Fruit fly (Drosophila melanogaster) whole organism, embryonic: ENCODE measurements around the gene dnc.

Experiments used
- Awh ChIP-seq: fragments of 200-800 bp; sonication (Bioruptor generic); IDR thresholded peaks from 2 replicates; pipeline ENCODE4, ENCODE4 v1.3.6; 2022; ENCODE audit warnings: missing biosample characterization, missing genetic modification characterization
- Bgb ChIP-seq: fragments of 200-800 bp; sonication (Bioruptor generic); IDR thresholded peaks from 2 replicates; pipeline ENCODE4 v1.3.6; 2022; ENCODE audit warnings: missing biosample characterization, missing genetic modification characterization; ENCODE audit not compliant: partially characterized antibody
- CG10274 ChIP-seq: fragments of 200-800 bp; sonication (Bioruptor generic); optimal IDR thresholded peaks from 3 replicates; lab custom pipeline; 2017; ENCODE audit warnings: missing biosample characterization, mild to moderate bottlenecking, missing genetic modification characterization
- CG11696 ChIP-seq: fragments of 200-800 bp; sonication (Bioruptor generic); IDR thresholded peaks from 2 replicates; pipeline ENCODE4 v1.3.6; 2022; ENCODE audit warnings: missing biosample characterization, missing genetic modification characterization
- CG11723 ChIP-seq: fragments of 200-800 bp; sonication (Bioruptor generic); optimal IDR thresholded peaks from 2 replicates; lab custom pipeline; 2017; ENCODE audit warnings: missing biosample characterization, mild to moderate bottlenecking, missing genetic modification characterization
- CG13894 ChIP-seq: fragments of 200-800 bp; sonication (Bioruptor generic); optimal IDR thresholded peaks from 3 replicates; lab custom pipeline; 2018; ENCODE audit warnings: missing biosample characterization, mild to moderate bottlenecking, missing genetic modification characterization, moderate library complexity
- CG14965 ChIP-seq: fragments of 200-800 bp; sonication (Bioruptor generic); optimal IDR thresholded peaks from 2 replicates; lab custom pipeline; 2016; ENCODE audit warnings: missing biosample characterization, missing genetic modification characterization, borderline replicate concordance
- CG1602 ChIP-seq: fragments of 200-800 bp; sonication (Bioruptor generic); optimal IDR thresholded peaks from 3 replicates; lab custom pipeline; 2016; ENCODE audit warnings: missing biosample characterization, missing genetic modification characterization
- CG1647 ChIP-seq: fragments of 200-800 bp; sonication (Bioruptor generic); optimal IDR thresholded peaks from 3 replicates; lab custom pipeline; 2016; ENCODE audit warnings: missing biosample characterization, missing genetic modification characterization
- CG17186 ChIP-seq: fragments of 200-800 bp; sonication (Bioruptor generic); optimal IDR thresholded peaks from 3 replicates; lab custom pipeline; 2017; ENCODE audit warnings: missing biosample characterization, missing genetic modification reagents, missing genetic modification characterization
- CG17829 ChIP-seq: fragments of 200-800 bp; optimal IDR thresholded peaks from 2 replicates; lab custom pipeline; 2019; ENCODE audit warnings: missing biosample characterization, mild to moderate bottlenecking, missing genetic modification characterization, moderate library complexity
- CG18619 ChIP-seq: fragments of 200-800 bp; sonication (Bioruptor generic); optimal IDR thresholded peaks from 3 replicates; lab custom pipeline; 2017; ENCODE audit warnings: missing biosample characterization, mild to moderate bottlenecking, missing genetic modification characterization
- CG34224 ChIP-seq: fragments of 200-800 bp; sonication (Bioruptor generic); IDR thresholded peaks from 3 replicates; pipeline ENCODE4 v1.3.6; 2022; ENCODE audit warnings: missing biosample characterization, missing genetic modification characterization; ENCODE audit not compliant: partially characterized antibody
- CG4404 ChIP-seq: fragments of 200-800 bp; sonication (Bioruptor generic); IDR thresholded peaks from 2 replicates; pipeline ENCODE4 v1.3.6; 2022; ENCODE audit warnings: missing biosample characterization, missing genetic modification characterization
- CG4617 ChIP-seq: fragments of 200-800 bp; sonication (Bioruptor generic); optimal IDR thresholded peaks from 3 replicates; lab custom pipeline; 2016; ENCODE audit warnings: missing biosample characterization, missing genetic modification characterization, borderline replicate concordance
- CG6254 ChIP-seq: fragments of 200-800 bp; sonication (Bioruptor generic); optimal IDR thresholded peaks from 3 replicates; lab custom pipeline; 2017; ENCODE audit warnings: mild to moderate bottlenecking, missing biosample characterization, missing genetic modification reagents, missing genetic modification characterization
- CG6854 ChIP-seq: fragments of 200-800 bp; sonication (Bioruptor generic); optimal IDR thresholded peaks from 3 replicates; lab custom pipeline; 2017; ENCODE audit warnings: missing biosample characterization, mild to moderate bottlenecking, missing genetic modification characterization
- CG7271 ChIP-seq: fragments of 200-800 bp; sonication (Bioruptor generic); optimal IDR thresholded peaks from 2 replicates; lab custom pipeline; 2018; ENCODE audit warnings: missing biosample characterization, mild to moderate bottlenecking, missing genetic modification characterization, moderate library complexity
- CG9727 ChIP-seq: fragments of 200-800 bp; sonication (Bioruptor generic); optimal IDR thresholded peaks from 3 replicates; lab custom pipeline; 2017; ENCODE audit warnings: missing biosample characterization, mild to moderate bottlenecking, missing genetic modification characterization
- Doc2 ChIP-seq: fragments of 200-800 bp; sonication (Bioruptor generic); IDR thresholded peaks from 2 replicates; pipeline ENCODE4 v1.3.6; 2022; ENCODE audit warnings: missing biosample characterization, missing genetic modification characterization
- Dp ChIP-seq: fragments of 200-800 bp; sonication (Bioruptor generic); optimal IDR thresholded peaks from 2 replicates; lab custom pipeline; 2018; ENCODE audit warnings: missing biosample characterization, mild to moderate bottlenecking, missing genetic modification characterization, moderate library complexity
- Drgx ChIP-seq: fragments of 200-800 bp; sonication (Bioruptor generic); IDR thresholded peaks from 2 replicates; pipeline ENCODE4 v1.3.6; 2022; ENCODE audit warnings: missing biosample characterization, missing genetic modification characterization
- Eip74EF ChIP-seq, 2 experiments: fragments of 200-800 bp in 1 of 2; fragments of >200 bp in 1 of 2; sonication (Bioruptor generic) in 1 of 2; optimal IDR thresholded peaks; 2 replicates each; lab custom pipeline; 2017 to 2019; ENCODE audit warnings: missing biosample characterization in 2 of 2, missing genetic modification characterization in 2 of 2, mild to moderate bottlenecking in 1 of 2, moderate library complexity in 1 of 2
- Jarid2 ChIP-seq: fragments of 200-800 bp; sonication (Bioruptor generic); optimal IDR thresholded peaks from 3 replicates; lab custom pipeline; 2017; ENCODE audit warnings: mild to moderate bottlenecking, missing biosample characterization, missing genetic modification reagents, missing genetic modification characterization
- Mes4 ChIP-seq: fragments of 200-800 bp; sonication (Bioruptor generic); optimal IDR thresholded peaks from 2 replicates; lab custom pipeline; 2016; ENCODE audit warnings: missing biosample characterization, missing genetic modification characterization
- NK7.1 ChIP-seq: fragments of 200-800 bp; sonication (Bioruptor generic); optimal IDR thresholded peaks from 3 replicates; lab custom pipeline; 2016; ENCODE audit warnings: missing biosample characterization, missing genetic modification characterization
- Oaz ChIP-seq: fragments of 200-800 bp; sonication (Bioruptor generic); IDR thresholded peaks from 2 replicates; pipeline ENCODE4 v1.3.6; 2022; ENCODE audit warnings: missing biosample characterization, missing genetic modification characterization
- Oli ChIP-seq: fragments of 200-800 bp; sonication (Bioruptor generic); optimal IDR thresholded peaks from 2 replicates; lab custom pipeline; 2018; ENCODE audit warnings: missing biosample characterization, mild to moderate bottlenecking, missing genetic modification characterization, moderate library complexity
- Pdp1 ChIP-seq, 2 experiments: fragments of 200-800 bp; sonication (Bioruptor generic); optimal IDR thresholded peaks; 3 replicates each; lab custom pipeline; 2016; ENCODE audit warnings: missing biosample characterization in 2 of 2, missing genetic modification characterization in 2 of 2, mild to moderate bottlenecking in 1 of 2, moderate library complexity in 1 of 2
- Side ChIP-seq: fragments of 200-800 bp; sonication (Bioruptor generic); optimal IDR thresholded peaks from 2 replicates; lab custom pipeline; 2016; ENCODE audit warnings: missing biosample characterization, missing genetic modification characterization
- TFAM ChIP-seq: fragments of 200-800 bp; sonication (Bioruptor generic); optimal IDR thresholded peaks from 2 replicates; lab custom pipeline; 2017; ENCODE audit warnings: missing biosample characterization, missing genetic modification characterization, inconsistent platforms
- Tbp ChIP-seq: fragments of >200 bp; optimal IDR thresholded peaks from 2 replicates; lab custom pipeline; 2018; ENCODE audit warnings: missing biosample characterization, missing genetic modification characterization
- ash1 ChIP-seq: fragments of 200-800 bp; sonication (Bioruptor generic); optimal IDR thresholded peaks from 2 replicates; lab custom pipeline; 2018; ENCODE audit warnings: missing biosample characterization, mild to moderate bottlenecking, missing genetic modification characterization
- bigmax ChIP-seq: fragments of 200-800 bp; sonication (Bioruptor generic); optimal IDR thresholded peaks from 2 replicates; lab custom pipeline; 2018; ENCODE audit warnings: missing biosample characterization, mild to moderate bottlenecking, missing genetic modification characterization
- bowl ChIP-seq: fragments of 200-800 bp; sonication (Bioruptor generic); IDR thresholded peaks from 2 replicates; pipeline ENCODE4 v1.3.6; 2022; ENCODE audit warnings: missing biosample characterization, missing genetic modification characterization
- cato ChIP-seq: fragments of 200-800 bp; sonication (Bioruptor generic); optimal IDR thresholded peaks from 2 replicates; lab custom pipeline; 2016; ENCODE audit warnings: missing biosample characterization, missing genetic modification characterization, borderline replicate concordance
- gem ChIP-seq: fragments of 200-800 bp; sonication (Bioruptor generic); optimal IDR thresholded peaks from 2 replicates; lab custom pipeline; 2019; ENCODE audit warnings: missing biosample characterization, mild to moderate bottlenecking, missing genetic modification characterization, moderate library complexity
- gt ChIP-seq: fragments of 200-800 bp; sonication (Bioruptor generic); IDR thresholded peaks from 2 replicates; pipeline ENCODE4 v1.3.6; 2022; ENCODE audit warnings: missing biosample characterization, missing genetic modification characterization
- nmo ChIP-seq: fragments of 200-800 bp; sonication (Bioruptor generic); optimal IDR thresholded peaks from 2 replicates; lab custom pipeline; 2018; ENCODE audit warnings: missing biosample characterization, mild to moderate bottlenecking, missing genetic modification characterization, moderate library complexity
- pnt ChIP-seq: fragments of 200-800 bp; sonication (Bioruptor generic); optimal IDR thresholded peaks from 3 replicates; lab custom pipeline; 2016; ENCODE audit warnings: missing biosample characterization, missing genetic modification characterization
- pzg ChIP-seq: fragments of 200-800 bp; sonication (Bioruptor generic); optimal IDR thresholded peaks from 3 replicates; lab custom pipeline; 2018; ENCODE audit warnings: missing biosample characterization, mild to moderate bottlenecking, missing genetic modification characterization, moderate library complexity
- sens-2 ChIP-seq: fragments of 200-800 bp; sonication (Bioruptor generic); IDR thresholded peaks from 2 replicates; pipeline ENCODE4 v1.3.6; 2022; ENCODE audit warnings: missing biosample characterization, missing genetic modification characterization
- tll ChIP-seq, 2 experiments: fragments of 200-800 bp in 1 of 2; fragments of >200 bp in 1 of 2; sonication (Bioruptor generic) in 1 of 2; optimal IDR thresholded peaks; 2 replicates each; lab custom pipeline; 2017 to 2019; ENCODE audit warnings: missing biosample characterization in 2 of 2, missing genetic modification characterization in 2 of 2, mild to moderate bottlenecking in 1 of 2, moderate library complexity in 1 of 2
- toy ChIP-seq: fragments of 200-800 bp; sonication (Bioruptor generic); IDR thresholded peaks from 2 replicates; pipeline ENCODE4 v1.3.6; 2022; ENCODE audit warnings: missing biosample characterization, missing genetic modification characterization
- tup ChIP-seq: fragments of 200-800 bp; sonication (Bioruptor generic); optimal IDR thresholded peaks from 2 replicates; lab custom pipeline; 2016; ENCODE audit warnings: missing biosample characterization, mild to moderate bottlenecking, missing genetic modification characterization, moderate library complexity
- tx ChIP-seq: fragments of 200-800 bp; sonication (Bioruptor generic); optimal IDR thresholded peaks from 2 replicates; lab custom pipeline; 2016; ENCODE audit warnings: missing biosample characterization, missing genetic modification characterization
- vnd ChIP-seq: fragments of 200-800 bp; sonication (Bioruptor generic); IDR thresholded peaks from 3 replicates; pipeline ENCODE4 v1.3.6; 2022; ENCODE audit warnings: missing biosample characterization, missing genetic modification characterization; ENCODE audit not compliant: partially characterized antibody

The dnc gene

dm6 chrX:3162405-3163256, 13.6 kb upstream of the dnc start (continued):
- TF ChIP-seq tll (GFP tag; optimal IDR thresholded peaks at IDR 0.05; lab: Kevin White, UChicago) (peak in 1 of 2 experiments; percentile 67), CG1647 (peak; percentile 82), Side (peak; percentile 95), cato (peak; percentile 73), CG34224 (GFP tag; lab: Robert Waterston, UW) (no peak), pzg (GFP tag; lab: Kevin White, UChicago) (no peak), nmo (GFP tag; lab: Kevin White, UChicago) (peak; percentile 95), Tbp (peak; percentile 49), sens-2 (GFP tag; lab: Robert Waterston, UW) (peak; percentile 94), CG6854 (GFP tag; lab: Kevin White, UChicago) (peak; percentile 80), gt (GFP tag; lab: Robert Waterston, UW) (peak; percentile 72), CG1602 (GFP tag; lab: Kevin White, UChicago) (peak; percentile 93), CG18619 (GFP tag; lab: Kevin White, UChicago) (peak; percentile 88), tx (GFP tag; lab: Kevin White, UChicago) (peak; percentile 90), Dp (GFP tag; lab: Kevin White, UChicago) (no peak), CG4617 (GFP tag; lab: Kevin White, UChicago) (peak; percentile 60), CG9727 (GFP tag; lab: Kevin White, UChicago) (peak; percentile 95), gem (tag; lab: Kevin White, UChicago) (peak; percentile 96), CG17829 (tag; lab: Kevin White, UChicago) (peak; percentile 95), vnd (GFP tag; lab: Robert Waterston, UW) (no peak), CG6254 (GFP tag; lab: Kevin White, UChicago) (peak; percentile 90), pnt (GFP tag; lab: Kevin White, UChicago) (peak; percentile 93), Jarid2 (GFP tag; lab: Kevin White, UChicago) (peak; percentile 67), TFAM (peak; percentile 79), Awh (peak; percentile 93), CG17186 (GFP tag; lab: Kevin White, UChicago) (peak; percentile 74), Eip74EF (GFP tag; optimal IDR thresholded peaks at IDR 0.05; lab: Kevin White, UChicago) (peak in 1 of 2 experiments; percentile 89), Mes4 (GFP tag; lab: Kevin White, UChicago) (peak; percentile 93), ash1 (no peak), NK7.1 (GFP tag; lab: Kevin White, UChicago) (peak; percentile 85), Bgb (GFP tag; lab: Robert Waterston, UW) (no peak), CG11696 (GFP tag; lab: Robert Waterston, UW) (peak; percentile 99), Oaz (GFP tag; lab: Robert Waterston, UW) (peak; percentile 76), Pdp1 (GFP tag; optimal IDR thresholded peaks at IDR 0.05; lab: Kevin White, UChicago) (peak; percentile 89 to 92), CG11723 (GFP tag; lab: Kevin White, UChicago) (peak; percentile 86), Drgx (peak; percentile 92), CG13894 (peak; percentile 26), bigmax (GFP tag; lab: Kevin White, UChicago) (peak; percentile 33), CG10274 (GFP tag; lab: Kevin White, UChicago) (peak; percentile 67), Doc2 (GFP tag; lab: Robert Waterston, UW) (peak; percentile 69; the same call in 1 of the 2 replicates), toy (GFP tag; lab: Robert Waterston, UW) (peak; percentile 56; the same call in 1 of the 2 replicates), tup (GFP tag; lab: Kevin White, UChicago) (peak; percentile 77), CG14965 (GFP tag; lab: Kevin White, UChicago) (peak; percentile 67), CG7271 (peak; percentile 86), Oli (tag; lab: Kevin White, UChicago) (peak; percentile 96), bowl (peak; percentile 81; the same call in 1 of the 2 replicates), CG4404 (peak; percentile 91)
